Fruit fly (Drosophila melanogaster): ENCODE measurements around the gene CG11537.

Gene CG11537

dm6 chr3L:3178530-3179096, 35.4 kb upstream of the CG11537 start, which contains the start of the genes MnM and Girdin (continued):
- no peak for TF ChIP-seq Fer3 (tag; optimal IDR thresholded peaks at IDR 0.05)
- no peak for TF ChIP-seq CG17568 (GFP tag; optimal IDR thresholded peaks at IDR 0.05)
- no peak for TF ChIP-seq MTF-1 (GFP tag; optimal IDR thresholded peaks at IDR 0.05; ENCODE audit: borderline replicate concordance)
- TF ChIP-seq CG6854 (GFP tag; optimal IDR thresholded peaks at IDR 0.05), result no peak
- no peak for TF ChIP-seq gce (GFP tag; IDR thresholded peaks at IDR 0.05)
- 0 out of 2 replicates have a peak, but pooled peaks have one; percentile 8 for TF ChIP-seq H2.0 (GFP tag; IDR thresholded peaks at IDR 0.05)
- TF ChIP-seq CG2678 (tag; optimal IDR thresholded peaks at IDR 0.05), result no peak
- peak; percentile 56 for TF ChIP-seq az2 (GFP tag; optimal IDR thresholded peaks at IDR 0.05)
- TF ChIP-seq Mad (GFP tag; optimal IDR thresholded peaks at IDR 0.05), result peak; percentile 67
- TF ChIP-seq CG3726 (GFP tag; IDR thresholded peaks at IDR 0.05), result no peak
- TF ChIP-seq CG11247 (GFP tag; IDR thresholded peaks at IDR 0.05), result peak; percentile 34; the same call in 1 of the 2 replicates
- TF ChIP-seq CG9609 (GFP tag; optimal IDR thresholded peaks at IDR 0.05), result peak; percentile 79
- no peak for TF ChIP-seq CG12299 (tag; optimal IDR thresholded peaks at IDR 0.05)
- TF ChIP-seq CG15696 (tag; optimal IDR thresholded peaks at IDR 0.05), result peak; percentile 41
- TF ChIP-seq MBD-R2 (GFP tag; IDR thresholded peaks at IDR 0.05), result peak; percentile 63; the same call in 1 of the 2 replicates
- TF ChIP-seq Dip3 (GFP tag; optimal IDR thresholded peaks at IDR 0.05), result peak; percentile 73
- peak; percentile 74; the same call in 2 of the 3 replicates for TF ChIP-seq CG34224 (GFP tag; IDR thresholded peaks at IDR 0.05; ENCODE audit: partially characterized antibody)
- TF ChIP-seq ERR (GFP tag; optimal IDR thresholded peaks at IDR 0.05), result peak; percentile 55
- TF ChIP-seq sob (GFP tag; IDR thresholded peaks at IDR 0.05), result peak; percentile 62
- peak; percentile 91 for TF ChIP-seq D (optimal IDR thresholded peaks at IDR 0.05)
- no peak for TF ChIP-seq D (GFP tag; optimal IDR thresholded peaks at IDR 0.05)
- TF ChIP-seq CG8765 (GFP tag; IDR thresholded peaks at IDR 0.05), result no peak
- peak; percentile 100 for TF ChIP-seq Sry-δ (GFP tag; optimal IDR thresholded peaks at IDR 0.05)
- peak; percentile 44 for TF ChIP-seq disco-r (GFP tag; optimal IDR thresholded peaks at IDR 0.05)
- peak; percentile 63 for TF ChIP-seq MESR4 (GFP tag; optimal IDR thresholded peaks at IDR 0.05)
- no peak for TF ChIP-seq NK7.1 (GFP tag; optimal IDR thresholded peaks at IDR 0.05)
- TF ChIP-seq Atf6 (GFP tag; IDR thresholded peaks at IDR 0.05), result no peak; the same call in 1 of the 2 replicates
- no peak for TF ChIP-seq Vsx1 (GFP tag; optimal IDR thresholded peaks at IDR 0.05)
- no peak for TF ChIP-seq CG10565 (GFP tag; optimal IDR thresholded peaks at IDR 0.05)
- TF ChIP-seq CG10147 (GFP tag; optimal IDR thresholded peaks at IDR 0.05), result no peak
- TF ChIP-seq CG12219 (GFP tag; optimal IDR thresholded peaks at IDR 0.05), result no peak
- peak; percentile 82 for TF ChIP-seq Antp (GFP tag; optimal IDR thresholded peaks at IDR 0.05)
- no peak for TF ChIP-seq ac (GFP tag; optimal IDR thresholded peaks at IDR 0.05)
- TF ChIP-seq CG16815 (GFP tag; optimal IDR thresholded peaks at IDR 0.05), result peak; percentile 4
- peak; percentile 16; the same call in 1 of the 3 replicates for TF ChIP-seq zfh1 (GFP tag; IDR thresholded peaks at IDR 0.05)
- TF ChIP-seq aop (GFP tag; IDR thresholded peaks at IDR 0.05), result no peak
- peak; percentile 59 for TF ChIP-seq nerfin-2 (GFP tag; IDR thresholded peaks at IDR 0.05; ENCODE audit: partially characterized antibody)
- no peak for TF ChIP-seq D19A (tag; optimal IDR thresholded peaks at IDR 0.05)
- peak; percentile 17 for TF ChIP-seq CG1792 (GFP tag; optimal IDR thresholded peaks at IDR 0.05)
- no peak for TF ChIP-seq Gsc (GFP tag; IDR thresholded peaks at IDR 0.05)
- peak; percentile 75 for TF ChIP-seq hbn (GFP tag; IDR thresholded peaks at IDR 0.05; ENCODE audit: partially characterized antibody)
- peak; percentile 39 for TF ChIP-seq Tbp (GFP tag; optimal IDR thresholded peaks at IDR 0.05)
- TF ChIP-seq oc (tag; optimal IDR thresholded peaks at IDR 0.05), result no peak
- TF ChIP-seq NFAT (GFP tag; IDR thresholded peaks at IDR 0.05), result peak; percentile 62; the same call in 1 of the 2 replicates
- no peak for TF ChIP-seq CG2202 (tag; optimal IDR thresholded peaks at IDR 0.05)
- TF ChIP-seq CG7745 (tag; optimal IDR thresholded peaks at IDR 0.05), result no peak
- TF ChIP-seq CG7271 (tag; optimal IDR thresholded peaks at IDR 0.05), result no peak
- no peak for TF ChIP-seq CG2875 (GFP tag; optimal IDR thresholded peaks at IDR 0.05)
- peak; percentile 53 for TF ChIP-seq pb (GFP tag; optimal IDR thresholded peaks at IDR 0.05)
- TF ChIP-seq CG4730 (GFP tag; IDR thresholded peaks at IDR 0.05), result 0 out of 2 replicates have a peak, but pooled peaks have one; percentile 11

All from whole organism, embryonic.